Fruit fly (Drosophila melanogaster) whole organism, embryonic: ENCODE data around the gene gry.

Experiments
- Bgb ChIP-seq: fragments of 200-800 bp; sonication (Bioruptor generic); IDR thresholded peaks from 2 replicates; pipeline ENCODE4 v1.3.6; 2022; ENCODE audit warnings: missing biosample characterization, missing genetic modification characterization; ENCODE audit not compliant: partially characterized antibody
- CG10209 ChIP-seq: fragments of 200-800 bp; sonication (Bioruptor generic); optimal IDR thresholded peaks from 3 replicates; lab custom pipeline; 2017; ENCODE audit warnings: missing biosample characterization, mild to moderate bottlenecking, missing genetic modification characterization, missing genetic modification reagents
- CG11085 ChIP-seq: fragments of 200-800 bp; sonication (Bioruptor generic); IDR thresholded peaks from 2 replicates; pipeline ENCODE4 v1.3.6; 2022; ENCODE audit warnings: missing biosample characterization, missing genetic modification characterization
- CG11247 ChIP-seq: fragments of 200-800 bp; sonication (Bioruptor generic); IDR thresholded peaks from 2 replicates; pipeline ENCODE4 v1.3.6; 2022; ENCODE audit warnings: missing biosample characterization, missing genetic modification characterization
- CG12071 ChIP-seq: fragments of 200-800 bp; sonication (Bioruptor generic); optimal IDR thresholded peaks from 3 replicates; lab custom pipeline; 2018; ENCODE audit warnings: missing biosample characterization, mild to moderate bottlenecking, missing genetic modification characterization
- CG12155 ChIP-seq: fragments of 200-800 bp; sonication (Bioruptor generic); optimal IDR thresholded peaks from 3 replicates; lab custom pipeline; 2016; ENCODE audit warnings: missing biosample characterization, missing genetic modification characterization
- CG17912 ChIP-seq: fragments of 200-800 bp; sonication (Bioruptor generic); optimal IDR thresholded peaks from 2 replicates; lab custom pipeline; 2018; ENCODE audit warnings: missing biosample characterization, mild to moderate bottlenecking, missing genetic modification characterization
- CG18011 ChIP-seq: fragments of 200-800 bp; sonication (Bioruptor generic); optimal IDR thresholded peaks from 2 replicates; lab custom pipeline; 2017; ENCODE audit warnings: missing biosample characterization, missing genetic modification characterization, mild to moderate bottlenecking, moderate library complexity, missing genotype
- CG2202 ChIP-seq: fragments of 200-800 bp; sonication (Bioruptor generic); optimal IDR thresholded peaks from 2 replicates; lab custom pipeline; 2018; ENCODE audit warnings: missing biosample characterization, mild to moderate bottlenecking, missing genetic modification characterization
- CG2889 ChIP-seq: fragments of 200-800 bp; sonication (Bioruptor generic); IDR thresholded peaks from 3 replicates; pipeline ENCODE4 v1.3.6; 2022; ENCODE audit warnings: missing biosample characterization, missing genetic modification characterization
- CG31388 ChIP-seq: fragments of 200-800 bp; sonication (Bioruptor generic); optimal IDR thresholded peaks from 2 replicates; lab custom pipeline; 2016; ENCODE audit warnings: missing biosample characterization, missing genetic modification characterization
- CG33213 ChIP-seq: fragments of 200-800 bp; sonication (Bioruptor generic); optimal IDR thresholded peaks from 3 replicates; lab custom pipeline; 2016; ENCODE audit warnings: missing biosample characterization, missing genetic modification characterization
- CG3847 ChIP-seq: fragments of 200-800 bp; sonication (Bioruptor generic); IDR thresholded peaks from 2 replicates; pipeline ENCODE4 v1.3.6; 2022; ENCODE audit warnings: missing biosample characterization, missing genetic modification characterization
- CG4617 ChIP-seq: fragments of 200-800 bp; sonication (Bioruptor generic); optimal IDR thresholded peaks from 3 replicates; lab custom pipeline; 2016; ENCODE audit warnings: missing biosample characterization, missing genetic modification characterization, borderline replicate concordance
- CG7839 ChIP-seq: fragments of 200-800 bp; sonication (Bioruptor generic); optimal IDR thresholded peaks from 3 replicates; lab custom pipeline; 2018; ENCODE audit warnings: missing biosample characterization, mild to moderate bottlenecking, missing genetic modification characterization, moderate library complexity
- CG8359 ChIP-seq: fragments of 200-800 bp; sonication (Bioruptor generic); optimal IDR thresholded peaks from 2 replicates; lab custom pipeline; 2017; ENCODE audit warnings: missing biosample characterization, mild to moderate bottlenecking, missing genetic modification characterization, borderline replicate concordance
- Dip3 ChIP-seq: fragments of 200-800 bp; sonication (Bioruptor generic); optimal IDR thresholded peaks from 3 replicates; lab custom pipeline; 2016; ENCODE audit warnings: missing biosample characterization, missing genetic modification characterization
- Dll ChIP-seq: fragments of 200-800 bp; sonication (Bioruptor generic); IDR thresholded peaks from 4 replicates; pipeline ENCODE4 v1.3.6; 2022; ENCODE audit warnings: missing biosample characterization, missing genetic modification characterization; ENCODE audit not compliant: partially characterized antibody
- Elba2 ChIP-seq: fragments of 200-800 bp; sonication (Bioruptor generic); optimal IDR thresholded peaks from 3 replicates; lab custom pipeline; 2016; ENCODE audit warnings: missing biosample characterization, missing genetic modification characterization
- Gug ChIP-seq: fragments of 200-800 bp; sonication (Bioruptor generic); IDR thresholded peaks from 4 replicates; pipeline ENCODE4 v1.3.6; 2022; ENCODE audit warnings: missing biosample characterization, missing genetic modification characterization
- H2.0 ChIP-seq: fragments of 200-800 bp; sonication (Bioruptor generic); IDR thresholded peaks from 2 replicates; pipeline ENCODE4 v1.3.6; 2022; ENCODE audit warnings: missing biosample characterization, missing genetic modification characterization
- HHEX ChIP-seq: fragments of 200-800 bp; sonication (Bioruptor generic); optimal IDR thresholded peaks from 3 replicates; lab custom pipeline; 2017; ENCODE audit warnings: missing biosample characterization, mild to moderate bottlenecking, missing genetic modification characterization, missing genetic modification reagents
- HLH4C ChIP-seq: fragments of 200-800 bp; sonication (Bioruptor generic); IDR thresholded peaks from 3 replicates; pipeline ENCODE4 v1.3.6; 2022; ENCODE audit warnings: missing biosample characterization, missing genetic modification characterization; ENCODE audit not compliant: partially characterized antibody
- Lim3 ChIP-seq: fragments of 200-800 bp; sonication (Bioruptor generic); IDR thresholded peaks from 2 replicates; pipeline ENCODE4 v1.3.6; 2022; ENCODE audit warnings: missing biosample characterization, missing genetic modification characterization
- MBD-R2 ChIP-seq: fragments of 200-800 bp; sonication (Bioruptor generic); IDR thresholded peaks from 2 replicates; pipeline ENCODE4 v1.3.6; 2022; ENCODE audit warnings: missing biosample characterization, missing genetic modification characterization
- Max ChIP-seq: fragments of 200-800 bp; sonication (Bioruptor generic); optimal IDR thresholded peaks from 2 replicates; lab custom pipeline; 2016; ENCODE audit warnings: missing biosample characterization, mild to moderate bottlenecking, missing genetic modification characterization
- Mes4 ChIP-seq: fragments of 200-800 bp; sonication (Bioruptor generic); optimal IDR thresholded peaks from 2 replicates; lab custom pipeline; 2016; ENCODE audit warnings: missing biosample characterization, missing genetic modification characterization
- NC2β ChIP-seq: fragments of 200-800 bp; sonication (Bioruptor generic); optimal IDR thresholded peaks from 2 replicates; lab custom pipeline; 2016; ENCODE audit warnings: missing biosample characterization, missing genetic modification characterization
- Rfx ChIP-seq: fragments of 200-800 bp; sonication (Bioruptor generic); IDR thresholded peaks from 2 replicates; pipeline ENCODE4 v1.3.6; 2022; ENCODE audit warnings: missing biosample characterization, missing genetic modification characterization
- Scr ChIP-seq: fragments of 200-800 bp; sonication (Bioruptor generic); IDR thresholded peaks from 2 replicates; pipeline ENCODE4 v1.3.6; 2022; ENCODE audit warnings: missing biosample characterization, missing genetic modification characterization; ENCODE audit not compliant: partially characterized antibody
- Trl ChIP-seq, 3 experiments: fragments of >200 bp in 2 of 3; fragments of 200-800 bp in 1 of 3; sonication (Bioruptor generic) in 1 of 3; optimal IDR thresholded peaks; 2 replicates in 1 of 3; 3 replicates in 2 of 3; lab custom pipeline; 2016 to 2017; ENCODE audit warnings: missing biosample characterization in 1 of 3, missing genetic modification characterization in 1 of 3
- bcd ChIP-seq: fragments of 200-800 bp; sonication (Bioruptor generic); optimal IDR thresholded peaks from 2 replicates; lab custom pipeline; 2017; ENCODE audit warnings: missing biosample characterization, mild to moderate bottlenecking, missing genetic modification characterization
- btn ChIP-seq: fragments of 200-800 bp; sonication (Bioruptor generic); optimal IDR thresholded peaks from 2 replicates; lab custom pipeline; 2016; ENCODE audit warnings: missing biosample characterization, missing genetic modification characterization
- chif ChIP-seq, 2 experiments: fragments of 200-800 bp; sonication (Bioruptor generic); optimal IDR thresholded peaks; 3 replicates each; lab custom pipeline; 2016; ENCODE audit warnings: missing biosample characterization in 2 of 2, missing genetic modification characterization in 2 of 2
- danr ChIP-seq: fragments of 200-800 bp; sonication (Bioruptor generic); IDR thresholded peaks from 2 replicates; pipeline ENCODE4 v1.3.6; 2022; ENCODE audit warnings: missing biosample characterization, missing genetic modification characterization
- disco-r ChIP-seq: fragments of 200-800 bp; sonication (Bioruptor generic); optimal IDR thresholded peaks from 2 replicates; lab custom pipeline; 2016; ENCODE audit warnings: missing biosample characterization, missing genetic modification characterization
- fd96Cb ChIP-seq: fragments of 200-800 bp; sonication (Bioruptor generic); optimal IDR thresholded peaks from 2 replicates; lab custom pipeline; 2018; ENCODE audit warnings: missing biosample characterization, mild to moderate bottlenecking, missing genetic modification characterization, moderate library complexity
- gro ChIP-seq: fragments of 200-800 bp; sonication (Bioruptor generic); optimal IDR thresholded peaks from 2 replicates; lab custom pipeline; 2016; ENCODE audit warnings: missing biosample characterization, missing genetic modification characterization
- lbe ChIP-seq: fragments of 200-800 bp; sonication (Bioruptor generic); optimal IDR thresholded peaks from 2 replicates; lab custom pipeline; 2016; ENCODE audit warnings: missing biosample characterization, mild to moderate bottlenecking, missing genetic modification characterization
- lilli ChIP-seq: fragments of 200-800 bp; sonication (Bioruptor generic); optimal IDR thresholded peaks from 3 replicates; lab custom pipeline; 2016; ENCODE audit warnings: missing biosample characterization, missing genetic modification characterization
- mld ChIP-seq: fragments of 200-800 bp; sonication (Bioruptor generic); IDR thresholded peaks from 3 replicates; pipeline ENCODE4 v1.3.6; 2022; ENCODE audit warnings: missing biosample characterization, missing genetic modification characterization; ENCODE audit not compliant: partially characterized antibody
- nom ChIP-seq: fragments of 200-800 bp; sonication (Bioruptor generic); optimal IDR thresholded peaks from 2 replicates; lab custom pipeline; 2017; ENCODE audit warnings: missing biosample characterization, missing genetic modification characterization, mild to moderate bottlenecking, moderate library complexity, missing genetic modification reagents
- oc ChIP-seq: fragments of 200-800 bp; sonication (Bioruptor generic); optimal IDR thresholded peaks from 2 replicates; lab custom pipeline; 2018; ENCODE audit warnings: missing biosample characterization, mild to moderate bottlenecking, missing genetic modification characterization, moderate library complexity
- p53 ChIP-seq: fragments of 200-800 bp; sonication (Bioruptor generic); optimal IDR thresholded peaks from 2 replicates; lab custom pipeline; 2016; ENCODE audit warnings: missing biosample characterization, missing genetic modification characterization
- pnt ChIP-seq: fragments of 200-800 bp; sonication (Bioruptor generic); optimal IDR thresholded peaks from 3 replicates; lab custom pipeline; 2016; ENCODE audit warnings: missing biosample characterization, missing genetic modification characterization
- sd ChIP-seq: fragments of 200-800 bp; sonication (Bioruptor generic); optimal IDR thresholded peaks from 3 replicates; lab custom pipeline; 2018; ENCODE audit warnings: missing biosample characterization, mild to moderate bottlenecking, missing genetic modification characterization, moderate library complexity
- seq ChIP-seq: fragments of 200-800 bp; sonication (Bioruptor generic); IDR thresholded peaks from 2 replicates; pipeline ENCODE4 v1.3.6; 2022; ENCODE audit warnings: missing biosample characterization, missing genetic modification characterization

gry gene

dm6 chr3L:3198447-3199402, at the start of gene gry, which contains the start of gene CG32276 (continued):
- TF ChIP-seq Dip3 (GFP tag; lab: Kevin White, UChicago): peak; percentile 71
- peak; percentile 73 for TF ChIP-seq lbe (GFP tag; lab: Kevin White, UChicago)
- TF ChIP-seq CG12155: peak; percentile 86
- TF ChIP-seq NC2β (GFP tag; lab: Kevin White, UChicago): peak; percentile 84
- TF ChIP-seq CG33213 (GFP tag; lab: Kevin White, UChicago): peak; percentile 81
- peak; percentile 58 for TF ChIP-seq p53 (GFP tag; lab: Kevin White, UChicago)
- TF ChIP-seq disco-r (GFP tag; lab: Kevin White, UChicago): peak; percentile 80
- peak; percentile 57 for TF ChIP-seq fd96Cb (tag; lab: Kevin White, UChicago)
- TF ChIP-seq sd (tag; lab: Kevin White, UChicago): no peak
- no peak for TF ChIP-seq oc (tag; lab: Kevin White, UChicago)
- TF ChIP-seq Trl (optimal IDR thresholded peaks at IDR 0.05; lab: Kevin White, UChicago): peak in 1 of 2 experiments; percentile 14
- TF ChIP-seq Trl (GFP tag; optimal IDR thresholded peaks at IDR 0.05; lab: Kevin White, UChicago): peak; percentile 85
- peak; percentile 64 for TF ChIP-seq CG10209 (GFP tag; lab: Kevin White, UChicago)
- peak; percentile 86 for TF ChIP-seq CG4617 (GFP tag; lab: Kevin White, UChicago)
- TF ChIP-seq nom (GFP tag; lab: Kevin White, UChicago): peak; percentile 84
- peak; percentile 80 for TF ChIP-seq Mes4 (GFP tag; lab: Kevin White, UChicago)
- TF ChIP-seq seq (GFP tag; lab: Robert Waterston, UW): peak; percentile 45; the same call in 1 of the 2 replicates
- no peak for TF ChIP-seq CG12071 (GFP tag; lab: Kevin White, UChicago)
- no peak for TF ChIP-seq Lim3 (GFP tag; lab: Robert Waterston, UW)
- TF ChIP-seq lilli (GFP tag; lab: Kevin White, UChicago): peak; percentile 88
- peak; percentile 53 for TF ChIP-seq Scr
- TF ChIP-seq CG17912 (GFP tag; lab: Kevin White, UChicago): peak; percentile 7
- TF ChIP-seq HLH4C (GFP tag; lab: Robert Waterston, UW): no peak; the same call in 2 of the 3 replicates
- peak; percentile 63 for TF ChIP-seq danr (GFP tag; lab: Robert Waterston, UW)
- TF ChIP-seq Bgb (GFP tag; lab: Robert Waterston, UW): no peak; the same call in 1 of the 2 replicates
- TF ChIP-seq H2.0 (GFP tag; lab: Robert Waterston, UW): no peak; the same call in 1 of the 2 replicates
- peak; percentile 58 for TF ChIP-seq btn (GFP tag; lab: Kevin White, UChicago)
- peak; percentile 77 for TF ChIP-seq Rfx (GFP tag; lab: Robert Waterston, UW)
- peak; percentile 54 to 71 for TF ChIP-seq chif (GFP tag; optimal IDR thresholded peaks at IDR 0.05; lab: Kevin White, UChicago)
- TF ChIP-seq CG11247 (GFP tag; lab: Robert Waterston, UW): peak; percentile 54
- peak; percentile 55 for TF ChIP-seq CG31388
- TF ChIP-seq Gug: peak; percentile 68; the same call in 2 of the 4 replicates
- TF ChIP-seq CG8359 (GFP tag; lab: Kevin White, UChicago): no peak
- no peak for TF ChIP-seq mld (GFP tag; lab: Robert Waterston, UW)
- TF ChIP-seq Dll: peak; percentile 43; the same call in 1 of the 4 replicates
- TF ChIP-seq CG11085 (GFP tag; lab: Robert Waterston, UW): 0 out of 2 replicates have a peak, but pooled peaks have one; percentile 27
- TF ChIP-seq HHEX (GFP tag; lab: Kevin White, UChicago): peak; percentile 58
- TF ChIP-seq CG2202 (tag; lab: Kevin White, UChicago): peak; percentile 56
- peak; percentile 73 for TF ChIP-seq bcd (GFP tag; lab: Kevin White, UChicago)
- peak; percentile 85 for TF ChIP-seq MBD-R2 (GFP tag; lab: Robert Waterston, UW)
- TF ChIP-seq gro (GFP tag; lab: Kevin White, UChicago): no peak
- TF ChIP-seq CG7839 (tag; lab: Kevin White, UChicago): no peak
- peak; percentile 64 for TF ChIP-seq Elba2
- TF ChIP-seq CG18011 (GFP tag; lab: Kevin White, UChicago): peak; percentile 49
- peak; percentile 83 for TF ChIP-seq CG3847 (GFP tag; lab: Robert Waterston, UW)
- TF ChIP-seq CG2889 (GFP tag; lab: Robert Waterston, UW): 0 out of 3 replicates have a peak, but pooled peaks have one; percentile 46
- TF ChIP-seq Max: peak; percentile 88
- TF ChIP-seq pnt: peak; percentile 61
